Fruit fly (Drosophila melanogaster): Measurements from ENCODE around the gene Grx3.

Gene Grx3

dm6 chr2L:13378488-13378964 is 12.3 kb downstream of the Grx3 start, which contains the start of the genes CG9302 and beta'COP (continued):
- TF ChIP-seq Hsf (GFP tag; optimal IDR thresholded peaks at IDR 0.05): peak; percentile 61
- TF ChIP-seq CG12155 (GFP tag; optimal IDR thresholded peaks at IDR 0.05): peak; percentile 77
- no peak for TF ChIP-seq gcm (GFP tag; optimal IDR thresholded peaks at IDR 0.05)
- TF ChIP-seq Lpt (GFP tag; optimal IDR thresholded peaks at IDR 0.05): no peak
- TF ChIP-seq CG8388 (GFP tag; optimal IDR thresholded peaks at IDR 0.05): peak; percentile 50
- TF ChIP-seq cas (GFP tag; IDR thresholded peaks at IDR 0.05): no peak
- no peak for TF ChIP-seq zf30C (GFP tag; optimal IDR thresholded peaks at IDR 0.05)
- TF ChIP-seq CG6272 (GFP tag; IDR thresholded peaks at IDR 0.05): peak; percentile 58; the same call in 1 of the 2 replicates
- peak; percentile 42; the same call in 1 of the 2 replicates for TF ChIP-seq CG31224 (GFP tag; IDR thresholded peaks at IDR 0.05)
- TF ChIP-seq onecut (GFP tag; IDR thresholded peaks at IDR 0.05): 0 out of 2 replicates have a peak, but pooled peaks have one; percentile 17
- TF ChIP-seq klu (GFP tag; IDR thresholded peaks at IDR 0.05): peak; percentile 73; the same call in 1 of the 2 replicates
- TF ChIP-seq D (optimal IDR thresholded peaks at IDR 0.05): no peak
- peak; percentile 32 for TF ChIP-seq D (GFP tag; optimal IDR thresholded peaks at IDR 0.05)
- TF ChIP-seq Mad (GFP tag; optimal IDR thresholded peaks at IDR 0.05): peak; percentile 47
- peak; percentile 81 for TF ChIP-seq CG2712 (tag; optimal IDR thresholded peaks at IDR 0.05)
- TF ChIP-seq Lim3 (GFP tag; IDR thresholded peaks at IDR 0.05): no peak
- no peak for TF ChIP-seq CTCF (GFP tag; optimal IDR thresholded peaks at IDR 0.05)
- 0 out of 3 replicates have a peak, but pooled peaks have one; percentile 23 for TF ChIP-seq CG7963 (GFP tag; IDR thresholded peaks at IDR 0.05; ENCODE audit: partially characterized antibody)
- TF ChIP-seq CG16779 (GFP tag; IDR thresholded peaks at IDR 0.05): no peak
- TF ChIP-seq C15 (GFP tag; IDR thresholded peaks at IDR 0.05): no peak
- peak; percentile 38 for TF ChIP-seq stwl (tag; optimal IDR thresholded peaks at IDR 0.05)
- TF ChIP-seq CG13123 (GFP tag; optimal IDR thresholded peaks at IDR 0.05): peak; percentile 33
- no peak for TF ChIP-seq trh (GFP tag; optimal IDR thresholded peaks at IDR 0.05)
- peak; percentile 73 for TF ChIP-seq ind (GFP tag; optimal IDR thresholded peaks at IDR 0.05)
- peak; percentile 89 for TF ChIP-seq CG12659 (GFP tag; optimal IDR thresholded peaks at IDR 0.05)
- TF ChIP-seq CG31388 (GFP tag; optimal IDR thresholded peaks at IDR 0.05): no peak
- peak; percentile 64 for TF ChIP-seq Max (GFP tag; optimal IDR thresholded peaks at IDR 0.05)
- TF ChIP-seq CG7928 (GFP tag; optimal IDR thresholded peaks at IDR 0.05): peak; percentile 9
- TF ChIP-seq CG1792 (GFP tag; optimal IDR thresholded peaks at IDR 0.05): no peak
- TF ChIP-seq tna (GFP tag; IDR thresholded peaks at IDR 0.05; ENCODE audit: partially characterized antibody): no peak; the same call in 1 of the 2 replicates
- TF ChIP-seq shn (GFP tag; optimal IDR thresholded peaks at IDR 0.05): peak; percentile 9
- no peak for TF ChIP-seq oc (tag; optimal IDR thresholded peaks at IDR 0.05)
- TF ChIP-seq NC2β (GFP tag; optimal IDR thresholded peaks at IDR 0.05): no peak
- peak; percentile 70 for TF ChIP-seq Ptx1 (GFP tag; IDR thresholded peaks at IDR 0.05)
- TF ChIP-seq gem (tag; optimal IDR thresholded peaks at IDR 0.05): peak; percentile 83
- TF ChIP-seq CG10543 (GFP tag; optimal IDR thresholded peaks at IDR 0.05): peak; percentile 84
- peak; percentile 58 for TF ChIP-seq unpg (GFP tag; optimal IDR thresholded peaks at IDR 0.05)
- TF ChIP-seq CG15514 (GFP tag; optimal IDR thresholded peaks at IDR 0.05): peak; percentile 67
- TF ChIP-seq ken (GFP tag; IDR thresholded peaks at IDR 0.05): peak; percentile 71; the same call in 2 of the 3 replicates
- TF ChIP-seq CG2116 (GFP tag; optimal IDR thresholded peaks at IDR 0.05): peak; percentile 85
- no peak for TF ChIP-seq Ada2b (GFP tag; IDR thresholded peaks at IDR 0.05)
- TF ChIP-seq HLHmδ (GFP tag; optimal IDR thresholded peaks at IDR 0.05): no peak
- peak; percentile 79 for TF ChIP-seq Nf-YC (tag; optimal IDR thresholded peaks at IDR 0.05)
- no peak for TF ChIP-seq CG15479 (GFP tag; optimal IDR thresholded peaks at IDR 0.05)
- peak; percentile 68; the same call in 2 of the 3 replicates for TF ChIP-seq CG14860 (GFP tag; IDR thresholded peaks at IDR 0.05; ENCODE audit: partially characterized antibody)
- peak; percentile 82 for TF ChIP-seq knrl (GFP tag; IDR thresholded peaks at IDR 0.05; ENCODE audit: partially characterized antibody)
- peak; percentile 31 for TF ChIP-seq CG5245 (GFP tag; optimal IDR thresholded peaks at IDR 0.05)
- no peak for TF ChIP-seq chm (GFP tag; IDR thresholded peaks at IDR 0.05)
- TF ChIP-seq grn (GFP tag; optimal IDR thresholded peaks at IDR 0.05): no peak
- TF ChIP-seq CG3065 (GFP tag; optimal IDR thresholded peaks at IDR 0.05): peak; percentile 31
- TF ChIP-seq CG3726 (GFP tag; IDR thresholded peaks at IDR 0.05): no peak
